Fruit fly (Drosophila melanogaster): ENCODE results near the gene ND-15.
A peak's percentile ranks its signal among the peaks of the same experiment; 100 is the strongest.

ND-15 gene

DNA sequence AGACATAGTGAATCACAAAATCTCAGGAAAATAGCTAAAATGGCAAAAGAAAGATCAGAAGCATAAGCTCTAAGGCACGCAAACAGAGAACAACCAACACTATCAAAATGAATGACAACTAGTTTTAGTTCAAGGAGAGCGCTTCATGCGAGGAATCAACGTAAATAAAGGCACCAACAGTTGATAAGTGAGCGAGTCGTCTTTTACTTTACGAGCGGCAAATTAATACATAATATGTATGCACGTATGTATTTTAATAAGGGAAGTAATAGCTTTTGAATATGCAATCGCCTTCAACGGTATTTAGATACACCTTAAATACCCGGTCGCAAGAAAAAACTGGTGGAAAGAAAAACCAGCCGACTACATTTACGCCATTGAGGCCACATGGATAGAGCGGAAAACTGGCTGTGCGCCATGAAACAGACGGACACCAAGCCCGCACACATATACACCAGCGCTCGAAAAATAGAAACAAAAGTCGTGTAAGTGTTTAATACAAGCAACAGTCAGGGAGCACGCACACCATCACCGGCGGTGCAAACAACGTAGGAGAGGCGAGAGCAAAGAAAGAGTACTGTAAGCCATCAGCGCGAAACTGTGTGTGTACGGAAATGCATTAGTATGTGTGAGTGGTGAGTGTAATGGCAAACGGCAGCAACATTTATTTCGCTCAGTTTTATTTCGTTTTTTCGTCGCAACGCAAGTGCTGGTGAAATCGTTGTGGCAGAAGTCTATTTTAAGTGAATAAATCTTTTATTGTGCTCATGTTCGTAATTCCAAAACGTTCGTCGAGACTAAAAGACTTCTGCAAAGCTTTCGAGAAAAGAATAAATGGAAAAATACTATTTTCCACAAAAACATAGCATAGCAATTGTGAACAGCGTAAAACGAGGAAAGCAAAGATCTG lies 47.9 kb upstream of the ND-15 start, which contains the start of gene dbr (continued):
- peak; percentile 1 for TF ChIP-seq CG18262 (tag; optimal IDR thresholded peaks at IDR 0.05)
- TF ChIP-seq trh (GFP tag; optimal IDR thresholded peaks at IDR 0.05) = no peak
- no peak for TF ChIP-seq CG4424 (GFP tag; optimal IDR thresholded peaks at IDR 0.05)
- TF ChIP-seq Hr78 (GFP tag; optimal IDR thresholded peaks at IDR 0.05) = peak in 1 of 2 experiments; percentile 6
- TF ChIP-seq wek (GFP tag; optimal IDR thresholded peaks at IDR 0.05) = no peak

DNA sequence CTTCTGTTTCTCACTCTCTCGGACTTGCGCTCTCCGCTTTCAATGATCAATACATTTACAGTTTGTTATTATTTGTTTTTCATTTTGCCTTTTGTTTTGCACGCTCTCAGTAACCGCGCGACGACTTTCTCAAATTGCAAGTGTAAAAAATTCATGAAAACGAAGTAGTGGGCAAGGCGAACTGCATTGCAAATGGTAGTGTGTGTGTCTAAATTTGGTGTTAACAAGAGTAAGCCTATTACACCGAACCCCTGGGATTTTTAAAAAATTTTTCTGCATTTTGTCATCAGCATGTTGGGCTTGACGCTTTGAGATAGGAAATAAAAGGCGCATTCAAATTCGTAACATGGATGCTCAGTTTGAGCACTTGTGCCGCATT lies 47.3 kb upstream of the ND-15 start:
- TF ChIP-seq chm (GFP tag; IDR thresholded peaks at IDR 0.05) (0 out of 2 replicates have a peak, but pooled peaks have one; percentile 55), lov (optimal IDR thresholded peaks at IDR 0.05) (no peak), lov (GFP tag; IDR thresholded peaks at IDR 0.05) (0 out of 3 replicates have a peak, but pooled peaks have one; percentile 36), CG12236 (GFP tag; optimal IDR thresholded peaks at IDR 0.05) (no peak), CG15011 (GFP tag; optimal IDR thresholded peaks at IDR 0.05) (no peak), eve (GFP tag; optimal IDR thresholded peaks at IDR 0.05) (peak in 1 of 2 experiments; percentile 58)

- TF ChIP-seq NFAT (GFP tag; IDR thresholded peaks at IDR 0.05) = no peak
- no peak for TF ChIP-seq CG13123 (GFP tag; optimal IDR thresholded peaks at IDR 0.05)
Observed at dm6 chr2L:69560-69959, 45.0 kb upstream of the ND-15 start.

- TF ChIP-seq row (GFP tag; IDR thresholded peaks at IDR 0.05) (no peak), CG3995 (GFP tag; optimal IDR thresholded peaks at IDR 0.05) (no peak), Jarid2 (GFP tag; optimal IDR thresholded peaks at IDR 0.05) (no peak), CG10366 (GFP tag; IDR thresholded peaks at IDR 0.05) (no peak), CG2712 (tag; optimal IDR thresholded peaks at IDR 0.05) (no peak), peb (GFP tag; IDR thresholded peaks at IDR 0.05) (no peak), Sry-δ (GFP tag; optimal IDR thresholded peaks at IDR 0.05) (no peak), seq (GFP tag; IDR thresholded peaks at IDR 0.05) (no peak), D19B (GFP tag; optimal IDR thresholded peaks at IDR 0.05) (no peak), CG10565 (GFP tag; optimal IDR thresholded peaks at IDR 0.05) (no peak), HmgZ (tag; optimal IDR thresholded peaks at IDR 0.05) (no peak), Dip2 (GFP tag; IDR thresholded peaks at IDR 0.05) (no peak), toy (GFP tag; IDR thresholded peaks at IDR 0.05) (no peak), sug (tag; optimal IDR thresholded peaks at IDR 0.05) (peak; percentile 21), chn (GFP tag; optimal IDR thresholded peaks at IDR 0.05) (no peak), CG10209 (GFP tag; optimal IDR thresholded peaks at IDR 0.05) (no peak), HmgD (GFP tag; optimal IDR thresholded peaks at IDR 0.05) (no peak), ken (GFP tag; IDR thresholded peaks at IDR 0.05) (no peak), mirr (GFP tag; optimal IDR thresholded peaks at IDR 0.05) (peak; percentile 33), CG17328 (GFP tag; IDR thresholded peaks at IDR 0.05) (no peak), CG4282 (GFP tag; optimal IDR thresholded peaks at IDR 0.05) (no peak), Atf6 (GFP tag; IDR thresholded peaks at IDR 0.05) (no peak), ems (GFP tag; optimal IDR thresholded peaks at IDR 0.05) (no peak), CG17361 (GFP tag; IDR thresholded peaks at IDR 0.05) (no peak), lab (GFP tag; optimal IDR thresholded peaks at IDR 0.05) (peak; percentile 27), exex (tag; optimal IDR thresholded peaks at IDR 0.05) (peak; percentile 36)
Observed at dm6 chr2L:71457-71856, 43.1 kb upstream of the ND-15 start, which contains the start of gene galectin. galectin (plus strand) TSS chr2L:71757.
